Worm (Caenorhabditis elegans) whole organism, young adult: ENCODE results near the gene C55C3.1.

Source experiments
- K11D2.4 ChIP-seq: fragments of 200-800 bp; sonication (Bioruptor generic); IDR thresholded peaks from 2 replicates; pipeline ENCODE4 v1.3.6; 2022; ENCODE audit warnings: missing genetic modification reagents, missing genetic modification characterization, missing compliant biosample characterization
- akir-1 ChIP-seq: fragments of 200-800 bp; sonication (Bioruptor generic); optimal IDR thresholded peaks from 2 replicates; lab custom pipeline; 2018; ENCODE audit warnings: mild to moderate bottlenecking, missing genetic modification characterization, moderate library complexity, missing compliant biosample characterization
- ceh-91 ChIP-seq: fragments of 200-800 bp; sonication (Bioruptor generic); IDR thresholded peaks from 2 replicates; pipeline ENCODE4 v1.3.6; 2022; ENCODE audit warnings: missing genetic modification reagents, missing genetic modification characterization, missing compliant biosample characterization
- let-526 ChIP-seq: fragments of 200-800 bp; sonication (Bioruptor generic); IDR thresholded peaks from 2 replicates; pipeline ENCODE4 v1.3.6; 2022; ENCODE audit warnings: missing genetic modification reagents, missing genetic modification characterization, missing compliant biosample characterization
- rec-8 ChIP-seq, 2 experiments: sonication (generic microtip); optimal IDR thresholded peaks; 2 replicates each; lab custom pipeline; 2016; ENCODE audit warnings: mild to moderate bottlenecking in 2 of 2, missing genetic modification characterization in 2 of 2, missing genetic modification reagents in 2 of 2, missing genotype in 2 of 2, missing biosample characterization in 1 of 2, missing compliant biosample characterization in 1 of 2, moderate library complexity in 1 of 2
- snpc-4 ChIP-seq, 5 experiments: fragments of 150-350 bp in 1 of 5; sonication (generic microtip) in 4 of 5; optimal IDR thresholded peaks; 2 replicates each; lab custom pipeline; 2014 to 2018; ENCODE audit warnings: missing genetic modification characterization in 5 of 5, missing biosample characterization in 3 of 5, antibody characterized with exemption in 2 of 5, mild to moderate bottlenecking in 2 of 5, missing compliant biosample characterization in 2 of 5, missing genotype in 2 of 5, moderate library complexity in 2 of 5, missing genetic modification reagents in 1 of 5

- TF ChIP-seq K11D2.4 (GFP tag; lab: Robert Waterston, UW): no peak
- no peak for TF ChIP-seq rec-8 (tag; optimal IDR thresholded peaks at IDR 0.05; lab: Kevin White, UChicago)
- no peak for TF ChIP-seq let-526 (GFP tag; lab: Robert Waterston, UW)
- no peak for TF ChIP-seq ceh-91 (GFP tag; lab: Robert Waterston, UW)
- TF ChIP-seq akir-1 (GFP tag; lab: Kevin White, UChicago): no peak
- no peak for TF ChIP-seq snpc-4 (GFP tag; optimal IDR thresholded peaks at IDR 0.05; lab: Kevin White, UChicago)
- TF ChIP-seq snpc-4 (tag; optimal IDR thresholded peaks at IDR 0.05; lab: Kevin White, UChicago): no peak
These were observed 43.1 kb downstream of the C55C3.1 start for ce11 chrIV:5751997-5752396.
